Worm (Caenorhabditis elegans) whole organism, young adult: ENCODE measurements around the gene F25E5.8.

Source experiments
- C06A6.2 ChIP-seq: fragments of 200-800 bp; sonication (Bioruptor generic); conservative IDR thresholded peaks from 2 replicates; pipeline ENCODE4 v1.3.6; 2022; ENCODE audit warnings: missing genetic modification characterization, missing compliant biosample characterization
- C17E4.6 ChIP-seq: fragments of 200-800 bp; sonication (Bioruptor generic); IDR thresholded peaks from 2 replicates; pipeline ENCODE4 v1.3.6; 2022; ENCODE audit warnings: missing genetic modification reagents, missing genetic modification characterization, missing compliant biosample characterization
- D2030.7 ChIP-seq: fragments of 200-800 bp; sonication (Bioruptor generic); IDR thresholded peaks from 2 replicates; pipeline ENCODE4 v1.3.6; 2022; ENCODE audit warnings: missing genetic modification reagents, missing genetic modification characterization, missing compliant biosample characterization
- F22D6.2 ChIP-seq: sonication (generic microtip); optimal IDR thresholded peaks from 2 replicates; lab custom pipeline; 2016; ENCODE audit warnings: mild to moderate bottlenecking, missing genetic modification characterization, missing compliant biosample characterization
- F39B2.1 ChIP-seq: fragments of 200-800 bp; sonication (Bioruptor generic); IDR thresholded peaks from 2 replicates; pipeline ENCODE4 v1.3.6; 2022; ENCODE audit warnings: missing genetic modification reagents, missing genetic modification characterization, missing compliant biosample characterization
- F49E8.2 ChIP-seq: sonication (generic microtip); optimal IDR thresholded peaks from 3 replicates; lab custom pipeline; 2017; ENCODE audit warnings: missing genetic modification characterization, mild to moderate bottlenecking, missing compliant biosample characterization, antibody characterized with exemption, moderate library complexity; ENCODE audit not compliant: insufficient read depth
- F57C9.4 ChIP-seq: sonication (generic microtip); optimal IDR thresholded peaks from 2 replicates; lab custom pipeline; 2017; ENCODE audit warnings: mild to moderate bottlenecking, missing genetic modification characterization, missing compliant biosample characterization
- T07F8.4 ChIP-seq: sonication (generic microtip); optimal IDR thresholded peaks from 2 replicates; lab custom pipeline; 2016; ENCODE audit warnings: mild to moderate bottlenecking, missing genetic modification characterization, moderate library complexity, missing compliant biosample characterization
- Y53G8AR.9 ChIP-seq: fragments of 200-800 bp; sonication (Bioruptor generic); conservative IDR thresholded peaks from 2 replicates; pipeline ENCODE4 v1.3.6; 2022; ENCODE audit warnings: missing genetic modification reagents, missing genetic modification characterization, missing compliant biosample characterization
- Y67H2A.10 ChIP-seq: fragments of 200-800 bp; sonication (Bioruptor generic); conservative IDR thresholded peaks from 2 replicates; pipeline ENCODE4 v1.3.6; 2022; ENCODE audit warnings: missing genetic modification reagents, missing genetic modification characterization, missing compliant biosample characterization
- Y79H2A.3 ChIP-seq: fragments of 200-800 bp; sonication (Bioruptor generic); conservative IDR thresholded peaks from 2 replicates; pipeline ENCODE4 v1.3.6; 2022; ENCODE audit warnings: missing genetic modification reagents, missing genetic modification characterization, missing compliant biosample characterization
- Y95B8A.8 ChIP-seq: fragments of 200-800 bp; sonication (Bioruptor generic); IDR thresholded peaks from 2 replicates; pipeline ENCODE4 v1.3.6; 2022; ENCODE audit warnings: missing genetic modification reagents, missing genetic modification characterization, missing compliant biosample characterization
- ZK185.1 ChIP-seq: sonication (generic microtip); optimal IDR thresholded peaks from 2 replicates; lab custom pipeline; 2016; ENCODE audit warnings: mild to moderate bottlenecking, missing genetic modification characterization, missing compliant biosample characterization; ENCODE audit not compliant: poor library complexity, severe bottlenecking
- akir-1 ChIP-seq: fragments of 200-800 bp; sonication (Bioruptor generic); optimal IDR thresholded peaks from 2 replicates; lab custom pipeline; 2018; ENCODE audit warnings: mild to moderate bottlenecking, missing genetic modification characterization, moderate library complexity, missing compliant biosample characterization
- ama-1 ChIP-seq, 3 experiments: fragments of 150-350 bp in 1 of 3; sonication (generic microtip) in 2 of 3; optimal IDR thresholded peaks; 2 replicates each; lab custom pipeline; 2014 to 2018; ENCODE audit warnings: missing biosample characterization in 2 of 3, missing genetic modification characterization in 2 of 3, missing genetic modification reagents in 2 of 3
- atf-7 ChIP-seq: sonication (generic microtip); optimal IDR thresholded peaks from 2 replicates; lab custom pipeline; 2017; ENCODE audit warnings: mild to moderate bottlenecking, missing genetic modification characterization, missing compliant biosample characterization
- attf-6 ChIP-seq: fragments of 200-800 bp; sonication (Bioruptor generic); IDR thresholded peaks from 2 replicates; pipeline ENCODE4 v1.3.6; 2022; ENCODE audit warnings: missing genetic modification reagents, missing genetic modification characterization, missing compliant biosample characterization
- cebp-1 ChIP-seq, 2 experiments: fragments of 200-800 bp in 1 of 2; sonication (Bioruptor generic) in 1 of 2; sonication (generic microtip) in 1 of 2; IDR thresholded peaks in 1 of 2; optimal IDR thresholded peaks in 1 of 2; 2 replicates each; pipeline versions ENCODE4 v1.3.6 to Lab custom; 2017 to 2022; ENCODE audit warnings: missing compliant biosample characterization in 2 of 2, missing genetic modification characterization in 2 of 2, mild to moderate bottlenecking in 1 of 2, missing genetic modification reagents in 1 of 2, moderate library complexity in 1 of 2
- ceh-58 ChIP-seq: fragments of 200-800 bp; sonication (Bioruptor generic); IDR thresholded peaks from 2 replicates; pipeline ENCODE4 v1.3.6; 2022; ENCODE audit warnings: missing genetic modification characterization, missing compliant biosample characterization
- dox-1 ChIP-seq: fragments of 200-800 bp; sonication (Bioruptor generic); IDR thresholded peaks from 2 replicates; pipeline ENCODE4 v1.3.6; 2022; ENCODE audit warnings: missing genetic modification reagents, missing genetic modification characterization, missing compliant biosample characterization
- dpff-1 ChIP-seq: sonication (generic microtip); optimal IDR thresholded peaks from 2 replicates; lab custom pipeline; 2017; ENCODE audit warnings: mild to moderate bottlenecking, missing genetic modification characterization, missing compliant biosample characterization
- gei-17 ChIP-seq: fragments of 200-800 bp; sonication (Bioruptor generic); optimal IDR thresholded peaks from 2 replicates; lab custom pipeline; 2018; ENCODE audit warnings: mild to moderate bottlenecking, missing genetic modification characterization, missing compliant biosample characterization
- lag-1 ChIP-seq: fragments of 200-800 bp; sonication (Bioruptor generic); IDR thresholded peaks from 2 replicates; pipeline ENCODE4 v1.3.6; 2022; ENCODE audit warnings: missing genetic modification reagents, missing genetic modification characterization, missing compliant biosample characterization
- lir-1 ChIP-seq: fragments of 200-800 bp; sonication (Bioruptor generic); conservative IDR thresholded peaks from 2 replicates; pipeline ENCODE4 v1.3.6; 2022; ENCODE audit warnings: missing genetic modification reagents, missing genetic modification characterization, missing compliant biosample characterization
- nfya-1 ChIP-seq: sonication (generic microtip); optimal IDR thresholded peaks from 2 replicates; lab custom pipeline; 2017; ENCODE audit warnings: antibody characterized with exemption, missing compliant biosample characterization, missing genetic modification characterization, borderline replicate concordance; ENCODE audit not compliant: insufficient read depth
- nfya-2 ChIP-seq: fragments of 200-800 bp; sonication (Bioruptor generic); IDR thresholded peaks from 2 replicates; pipeline ENCODE4 v1.3.6; 2022; ENCODE audit warnings: missing genetic modification reagents, missing genetic modification characterization, missing compliant biosample characterization
- nfyb-1 ChIP-seq: fragments of 200-800 bp; sonication (Bioruptor generic); IDR thresholded peaks from 2 replicates; pipeline ENCODE4 v1.3.6; 2022; ENCODE audit warnings: missing genetic modification reagents, missing genetic modification characterization, missing compliant biosample characterization
- nhr-80 ChIP-seq: sonication (generic microtip); optimal IDR thresholded peaks from 2 replicates; lab custom pipeline; 2016; ENCODE audit warnings: missing genetic modification characterization, missing compliant biosample characterization
- pha-4 ChIP-seq: fragments of 150-350 bp; sonication (generic microtip); optimal IDR thresholded peaks from 2 replicates; lab custom pipeline; 2014; ENCODE audit warnings: missing biosample characterization, missing genetic modification reagents, missing genetic modification characterization
- snpc-1.1 ChIP-seq: sonication (generic microtip); optimal IDR thresholded peaks from 2 replicates; lab custom pipeline; 2017; ENCODE audit warnings: missing genetic modification characterization, mild to moderate bottlenecking, missing compliant biosample characterization, antibody characterized with exemption, moderate library complexity, missing genotype, missing genetic modification reagents; ENCODE audit not compliant: insufficient read depth
- snpc-3.4 ChIP-seq: sonication (generic microtip); optimal IDR thresholded peaks from 2 replicates; lab custom pipeline; 2017; ENCODE audit warnings: missing genetic modification characterization, mild to moderate bottlenecking, missing compliant biosample characterization, antibody characterized with exemption, moderate library complexity, missing genotype, missing genetic modification reagents
- tbx-9 ChIP-seq: sonication (generic microtip); optimal IDR thresholded peaks from 2 replicates; lab custom pipeline; 2016; ENCODE audit warnings: borderline replicate concordance, missing genetic modification characterization, inconsistent platforms, missing compliant biosample characterization
- tlf-1 ChIP-seq: fragments of 200-800 bp; sonication (Bioruptor generic); optimal IDR thresholded peaks from 2 replicates; lab custom pipeline; 2018; ENCODE audit warnings: mild to moderate bottlenecking, missing genetic modification characterization, missing compliant biosample characterization
- zfh-2 ChIP-seq: fragments of 200-800 bp; sonication (Bioruptor generic); conservative IDR thresholded peaks from 2 replicates; pipeline ENCODE4 v1.3.6; 2022; ENCODE audit warnings: missing genetic modification reagents, missing genetic modification characterization, missing compliant biosample characterization
- zim-3 ChIP-seq: sonication (generic microtip); optimal IDR thresholded peaks from 2 replicates; lab custom pipeline; 2017; ENCODE audit warnings: mild to moderate bottlenecking, missing genetic modification characterization, moderate library complexity, missing compliant biosample characterization
- ztf-22 ChIP-seq: fragments of 200-800 bp; sonication (Bioruptor generic); optimal IDR thresholded peaks from 2 replicates; lab custom pipeline; 2018; ENCODE audit warnings: mild to moderate bottlenecking, missing genetic modification characterization, moderate library complexity, missing compliant biosample characterization

Gene F25E5.8

ce11 chrV:7434805-7435363 lies 846 bp upstream of the F25E5.8 start (continued):
- no peak for TF ChIP-seq F22D6.2 (tag; lab: Kevin White, UChicago)
- TF ChIP-seq C06A6.2 (GFP tag; lab: Robert Waterston, UW), result no peak
- TF ChIP-seq nfya-1 (tag; lab: Kevin White, UChicago), result no peak
- TF ChIP-seq zfh-2 (GFP tag; lab: Robert Waterston, UW), result no peak
- no peak for TF ChIP-seq Y95B8A.8 (GFP tag; lab: Robert Waterston, UW)
- peak; percentile 76 for TF ChIP-seq pha-4 (tag; lab: Kevin White, UChicago)
- no peak for TF ChIP-seq nfya-2
- TF ChIP-seq atf-7 (tag; lab: Kevin White, UChicago), result no peak
- TF ChIP-seq T07F8.4 (tag; lab: Kevin White, UChicago), result no peak
- no peak for TF ChIP-seq attf-6 (GFP tag; lab: Robert Waterston, UW)
- TF ChIP-seq zim-3 (tag; lab: Kevin White, UChicago), result no peak
- peak; percentile 67 for TF ChIP-seq ama-1 (optimal IDR thresholded peaks at IDR 0.05; lab: Kevin White, UChicago)
- no peak for TF ChIP-seq ama-1 (GFP tag; optimal IDR thresholded peaks at IDR 0.05; lab: Kevin White, UChicago)
- TF ChIP-seq Y79H2A.3, result no peak
- no peak for TF ChIP-seq Y67H2A.10 (GFP tag; lab: Robert Waterston, UW)
- no peak for TF ChIP-seq F57C9.4 (tag; lab: Kevin White, UChicago)
- TF ChIP-seq dpff-1, result no peak
- no peak for TF ChIP-seq snpc-3.4 (tag; lab: Kevin White, UChicago)
- peak; percentile 55 for TF ChIP-seq nfyb-1 (GFP tag; lab: Robert Waterston, UW)
- TF ChIP-seq F49E8.2 (tag; lab: Kevin White, UChicago), result no peak
- no peak for TF ChIP-seq tbx-9
- peak; percentile 45 for TF ChIP-seq nhr-80
- peak; percentile 13 for TF ChIP-seq tlf-1 (GFP tag; lab: Kevin White, UChicago)
- TF ChIP-seq dox-1 (GFP tag; lab: Robert Waterston, UW), result no peak
- no peak for TF ChIP-seq ztf-22
- TF ChIP-seq ceh-58 (GFP tag; lab: Robert Waterston, UW), result no peak
- no peak for TF ChIP-seq C17E4.6 (GFP tag; lab: Robert Waterston, UW)
- TF ChIP-seq gei-17 (GFP tag; lab: Kevin White, UChicago), result no peak
- TF ChIP-seq snpc-1.1 (tag; lab: Kevin White, UChicago), result no peak
- no peak for TF ChIP-seq lir-1
- no peak for TF ChIP-seq lag-1 (GFP tag; lab: Robert Waterston, UW)
- TF ChIP-seq ZK185.1 (tag; lab: Kevin White, UChicago), result peak; percentile 9
- TF ChIP-seq akir-1, result no peak
- TF ChIP-seq cebp-1 (GFP tag; IDR thresholded peaks at IDR 0.05; lab: Robert Waterston, UW), result no peak
- peak; percentile 52 for TF ChIP-seq cebp-1 (tag; optimal IDR thresholded peaks at IDR 0.05; lab: Kevin White, UChicago)
- no peak for TF ChIP-seq F39B2.1 (GFP tag; lab: Robert Waterston, UW)

ce11 chrV:7436509-7436908 lies 779 bp downstream of the F25E5.8 start:
- TF ChIP-seq D2030.7 (GFP tag; lab: Robert Waterston, UW) (no peak), Y53G8AR.9 (GFP tag; lab: Robert Waterston, UW) (0 out of 2 replicates have a peak, but pooled peaks have one; percentile 25)
- TF ChIP-seq, all 124 proteins: peak for 1
